Fruit fly (Drosophila melanogaster) S2 (cell line): Measurements from ENCODE around the gene mag.

Source experiments
- CG8478 ChIP-seq: fragments of >200 bp; optimal IDR thresholded peaks from 2 replicates; lab custom pipeline; 2018
- CTCF ChIP-seq, 2 experiments: fragments of >200 bp; optimal IDR thresholded peaks; 2 replicates each; lab custom pipeline; 2018

DNA sequence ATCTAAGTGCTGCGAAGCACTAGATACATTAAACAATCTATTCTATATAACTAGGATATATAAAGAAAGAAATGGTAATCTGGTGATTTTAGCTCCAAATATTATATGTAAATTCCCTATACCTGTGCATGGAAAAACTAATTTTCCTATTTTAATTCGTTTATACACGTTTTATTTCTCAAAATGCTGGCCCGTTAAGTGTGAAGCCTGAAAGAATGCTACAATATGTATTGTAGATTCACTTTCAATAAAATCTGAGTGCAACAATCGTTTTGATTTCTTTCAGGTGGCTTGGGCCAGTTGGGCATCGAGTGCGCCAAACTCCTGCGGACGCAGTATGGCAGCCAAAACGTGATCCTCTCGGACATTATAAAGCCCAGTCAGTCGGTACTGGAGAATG lies 7.0 kb downstream of the mag start:
- TF ChIP-seq CTCF (optimal IDR thresholded peaks at IDR 0.05; lab: Kevin White, UChicago) (no peak), CG8478 (lab: Kevin White, UChicago) (no peak)
